Worm (Caenorhabditis elegans) whole organism, L4/young adult: Measurements from ENCODE around the gene C08E8.10.

Source experiments
- dao-5 ChIP-seq: sonication (generic microtip); optimal IDR thresholded peaks from 2 replicates; lab custom pipeline; 2016; ENCODE audit warnings: missing genotype, missing genetic modification characterization, moderate library complexity, missing compliant biosample characterization
- him-1 ChIP-seq: sonication (generic microtip); optimal IDR thresholded peaks from 2 replicates; lab custom pipeline; 2016; ENCODE audit warnings: missing genotype, missing genetic modification reagents, missing genetic modification characterization, missing compliant biosample characterization

ce11 chrV:18382590-18382989, 42.9 kb upstream of the C08E8.10 start, which contains the start of gene nhr-288:
- TF ChIP-seq dao-5 (tag; lab: Kevin White, UChicago), result no peak
- TF ChIP-seq him-1 (tag; lab: Kevin White, UChicago), result no peak
